Worm (Caenorhabditis elegans) whole organism, early embryonic: ENCODE results near the gene EEED8.14.

Source experiments
- F13C5.2 ChIP-seq: sonication (generic microtip); optimal IDR thresholded peaks from 2 replicates; lab custom pipeline; 2017; ENCODE audit warnings: mild to moderate bottlenecking, missing genetic modification characterization, inconsistent platforms, missing compliant biosample characterization
- ama-1 ChIP-seq: fragments of 150-350 bp; optimal IDR thresholded peaks from 2 replicates; lab custom pipeline; 2014
- pes-1 ChIP-seq: fragments of 200-800 bp; sonication (Bioruptor generic); IDR thresholded peaks from 2 replicates; pipeline ENCODE4 v1.3.6; 2022; ENCODE audit warnings: missing genetic modification reagents, missing genetic modification characterization, missing compliant biosample characterization
- tbx-11 ChIP-seq: fragments of 200-800 bp; sonication (Bioruptor generic); IDR thresholded peaks from 2 replicates; pipeline ENCODE4 v1.3.6; 2022; ENCODE audit warnings: missing genetic modification characterization, missing compliant biosample characterization

DNA sequence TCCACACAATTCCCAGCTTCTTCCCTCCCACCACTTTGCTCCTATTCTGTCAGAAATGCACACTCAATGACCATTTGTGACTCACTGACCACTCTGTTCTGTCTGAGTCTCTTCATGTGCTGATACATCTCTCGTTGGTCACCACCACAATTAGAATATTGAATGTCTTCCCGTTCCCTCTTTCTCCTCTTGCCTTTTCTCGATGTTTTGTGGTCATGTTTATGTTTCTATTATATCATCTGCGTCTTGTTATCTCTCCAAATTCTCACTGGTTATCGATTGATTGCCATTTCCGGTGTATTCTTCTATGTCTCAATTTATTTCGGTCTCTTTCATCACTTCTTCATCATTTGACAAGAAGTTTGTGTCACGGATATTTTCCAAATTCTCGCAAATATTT is 47.1 kb upstream of the EEED8.14 start:
- no peak for TF ChIP-seq F13C5.2 (tag; lab: Kevin White, UChicago)
- no peak for TF ChIP-seq pes-1 (GFP tag; lab: Robert Waterston, UW)
- no peak for TF ChIP-seq tbx-11
- no peak for TF ChIP-seq ama-1
